Worm (Caenorhabditis elegans) whole organism, dauer: ENCODE measurements around the gene cest-2.1.
"Not testable (repeated sequence)": the region's sequence is repeated elsewhere in the genome, so short reads cannot be mapped to it uniquely, and the experiment has no call there.

Experiments
- unc-62 ChIP-seq: sonication (generic microtip); optimal IDR thresholded peaks from 2 replicates; lab custom pipeline; 2017; ENCODE audit warnings: missing biosample characterization, missing genetic modification reagents, missing genetic modification characterization

Gene cest-2.1

ce11 chrV:14167629-14168028 lies 3.7 kb downstream of the cest-2.1 start, which contains the start of gene ocam-1:
Gene ocam-1 (minus strand): TSS chrV:14167729.
- no peak for TF ChIP-seq unc-62

ce11 chrV:14166630-14167029 lies 4.7 kb downstream of the cest-2.1 start, which contains the start of gene cest-1.1:
Gene cest-1.1 (minus strand): TSS chrV:14166730.
- TF ChIP-seq unc-62: no peak

ce11 chrV:14165745-14166144 lies 5.5 kb downstream of the cest-2.1 start:
- no peak for TF ChIP-seq unc-62

ce11 chrV:14162959-14163548 lies 8.2 kb downstream of the cest-2.1 start, which contains the start of gene srd-26:
Gene srd-26 (minus strand): TSS chrV:14163009.
- no peak for TF ChIP-seq unc-62

ce11 chrV:14160698-14161097 lies 10.6 kb downstream of the cest-2.1 start, which contains the start of gene cest-1.2:
Gene cest-1.2 (minus strand): TSS chrV:14160862.
- TF ChIP-seq unc-62: no peak

- no peak for TF ChIP-seq unc-62
Observed at ce11 chrV:14156468-14156867, 14.8 kb downstream of the cest-2.1 start, which contains the start of gene AH10.2. Gene AH10.2 (plus strand): TSS chrV:14156768.

- no peak for TF ChIP-seq unc-62
Observed at ce11 chrV:14153615-14154014, 17.7 kb downstream of the cest-2.1 start.

- TF ChIP-seq unc-62: no peak
Observed at ce11 chrV:14150966-14151365, 20.3 kb downstream of the cest-2.1 start.

ce11 chrV:14149125-14149524 lies 22.2 kb downstream of the cest-2.1 start:
- TF ChIP-seq unc-62: no peak

- TF ChIP-seq unc-62: no peak
Observed at ce11 chrV:14147114-14147513, 24.2 kb downstream of the cest-2.1 start.

- no peak for TF ChIP-seq unc-62
Observed at ce11 chrV:14146199-14146598, 25.1 kb downstream of the cest-2.1 start, which contains the start of gene acs-10. Gene acs-10 (plus strand): TSS chrV:14146499.

ce11 chrV:14145267-14145666 lies 26.0 kb downstream of the cest-2.1 start, which contains the start of gene par-1:
Gene par-1 (minus strand): TSS chrV:14145367.
- TF ChIP-seq unc-62: no peak

- no peak for TF ChIP-seq unc-62
Observed at ce11 chrV:14143634-14144033, 27.6 kb downstream of the cest-2.1 start.

ce11 chrV:14141846-14142245 lies 29.4 kb downstream of the cest-2.1 start:
- TF ChIP-seq unc-62: no peak

- TF ChIP-seq unc-62: no peak
Observed at ce11 chrV:14140733-14141132, 30.5 kb downstream of the cest-2.1 start.

- no peak for TF ChIP-seq unc-62
Observed at ce11 chrV:14139252-14140100, 31.8 kb downstream of the cest-2.1 start.

ce11 chrV:14137766-14138165 lies 33.5 kb downstream of the cest-2.1 start, which contains the start of gene AH10.4:
Gene AH10.4 (minus strand): TSS chrV:14137866.
- TF ChIP-seq unc-62: not testable (repeated sequence)

- TF ChIP-seq unc-62: no peak
Observed at ce11 chrV:14136152-14136551, 35.1 kb downstream of the cest-2.1 start.
